Worm (Caenorhabditis elegans) whole organism, young adult: ENCODE results near the gene C14B1.12.
A peak's percentile ranks its signal among the peaks of the same experiment; 100 is the strongest.

ENCODE experiments used
- B0019.2 ChIP-seq: fragments of 200-800 bp; sonication (Bioruptor generic); conservative IDR thresholded peaks from 2 replicates; pipeline ENCODE4 v1.3.6; 2022; ENCODE audit warnings: missing genetic modification reagents, missing genetic modification characterization, missing compliant biosample characterization
- C06A6.2 ChIP-seq: fragments of 200-800 bp; sonication (Bioruptor generic); conservative IDR thresholded peaks from 2 replicates; pipeline ENCODE4 v1.3.6; 2022; ENCODE audit warnings: missing genetic modification characterization, missing compliant biosample characterization
- D2030.7 ChIP-seq: fragments of 200-800 bp; sonication (Bioruptor generic); IDR thresholded peaks from 2 replicates; pipeline ENCODE4 v1.3.6; 2022; ENCODE audit warnings: missing genetic modification reagents, missing genetic modification characterization, missing compliant biosample characterization
- F37B4.10 ChIP-seq: fragments of 200-800 bp; sonication (Bioruptor generic); IDR thresholded peaks from 2 replicates; pipeline ENCODE4 v1.3.6; 2022; ENCODE audit warnings: missing genetic modification characterization, missing compliant biosample characterization
- F39B2.1 ChIP-seq: fragments of 200-800 bp; sonication (Bioruptor generic); IDR thresholded peaks from 2 replicates; pipeline ENCODE4 v1.3.6; 2022; ENCODE audit warnings: missing genetic modification reagents, missing genetic modification characterization, missing compliant biosample characterization
- aptf-2 ChIP-seq: fragments of 200-800 bp; sonication (Bioruptor generic); conservative IDR thresholded peaks from 2 replicates; pipeline ENCODE4 v1.3.6; 2022; ENCODE audit warnings: missing genetic modification reagents, missing genetic modification characterization, missing compliant biosample characterization
- athp-1 ChIP-seq: sonication (generic microtip); optimal IDR thresholded peaks from 2 replicates; lab custom pipeline; 2017; ENCODE audit warnings: mild to moderate bottlenecking, missing genetic modification characterization, missing compliant biosample characterization
- attf-6 ChIP-seq: fragments of 200-800 bp; sonication (Bioruptor generic); IDR thresholded peaks from 2 replicates; pipeline ENCODE4 v1.3.6; 2022; ENCODE audit warnings: missing genetic modification reagents, missing genetic modification characterization, missing compliant biosample characterization
- bed-2 ChIP-seq: fragments of 200-800 bp; sonication (Bioruptor generic); IDR thresholded peaks from 2 replicates; pipeline ENCODE4 v1.3.6; 2022; ENCODE audit warnings: missing genetic modification reagents, missing genetic modification characterization, missing compliant biosample characterization
- cebp-1 ChIP-seq, 2 experiments: fragments of 200-800 bp in 1 of 2; sonication (Bioruptor generic) in 1 of 2; sonication (generic microtip) in 1 of 2; IDR thresholded peaks in 1 of 2; optimal IDR thresholded peaks in 1 of 2; 2 replicates each; pipeline versions ENCODE4 v1.3.6 to Lab custom; 2017 to 2022; ENCODE audit warnings: missing compliant biosample characterization in 2 of 2, missing genetic modification characterization in 2 of 2, mild to moderate bottlenecking in 1 of 2, missing genetic modification reagents in 1 of 2, moderate library complexity in 1 of 2
- ceh-58 ChIP-seq: fragments of 200-800 bp; sonication (Bioruptor generic); IDR thresholded peaks from 2 replicates; pipeline ENCODE4 v1.3.6; 2022; ENCODE audit warnings: missing genetic modification characterization, missing compliant biosample characterization
- ceh-91 ChIP-seq: fragments of 200-800 bp; sonication (Bioruptor generic); IDR thresholded peaks from 2 replicates; pipeline ENCODE4 v1.3.6; 2022; ENCODE audit warnings: missing genetic modification reagents, missing genetic modification characterization, missing compliant biosample characterization
- chd-7 ChIP-seq: sonication (generic microtip); optimal IDR thresholded peaks from 2 replicates; lab custom pipeline; 2016; ENCODE audit warnings: mild to moderate bottlenecking, missing genetic modification characterization, moderate library complexity, missing compliant biosample characterization
- dox-1 ChIP-seq: fragments of 200-800 bp; sonication (Bioruptor generic); IDR thresholded peaks from 2 replicates; pipeline ENCODE4 v1.3.6; 2022; ENCODE audit warnings: missing genetic modification reagents, missing genetic modification characterization, missing compliant biosample characterization
- dpl-1 ChIP-seq: fragments of 150-350 bp; optimal IDR thresholded peaks from 2 replicates; lab custom pipeline; 2014; ENCODE audit warnings: missing biosample characterization, missing genetic modification reagents, missing genetic modification characterization
- efl-1 ChIP-seq: fragments of 150-350 bp; optimal IDR thresholded peaks from 2 replicates; lab custom pipeline; 2014; ENCODE audit warnings: missing biosample characterization, missing genetic modification reagents, missing genetic modification characterization
- egrh-3 ChIP-seq: fragments of 200-800 bp; sonication (Bioruptor generic); IDR thresholded peaks from 2 replicates; pipeline ENCODE4 v1.3.6; 2022; ENCODE audit warnings: missing genetic modification reagents, missing genetic modification characterization, missing compliant biosample characterization
- ekl-4 ChIP-seq: fragments of 200-800 bp; sonication (Bioruptor generic); IDR thresholded peaks from 2 replicates; pipeline ENCODE4 v1.3.6; 2022; ENCODE audit warnings: missing genetic modification reagents, missing genetic modification characterization, missing compliant biosample characterization
- hmg-1.2 ChIP-seq: fragments of 200-800 bp; sonication (Bioruptor generic); IDR thresholded peaks from 2 replicates; pipeline ENCODE4 v1.3.6; 2022; ENCODE audit warnings: missing genetic modification reagents, missing genetic modification characterization, missing compliant biosample characterization
- hrde-1 ChIP-seq: sonication (generic microtip); optimal IDR thresholded peaks from 2 replicates; lab custom pipeline; 2016; ENCODE audit warnings: missing genetic modification characterization, mild to moderate bottlenecking, missing compliant biosample characterization, moderate library complexity, missing genotype, missing genetic modification reagents, borderline replicate concordance
- hsf-1 ChIP-seq: fragments of 200-800 bp; sonication (Bioruptor generic); IDR thresholded peaks from 2 replicates; pipeline ENCODE4 v1.3.6; 2022; ENCODE audit warnings: missing genetic modification reagents, missing genetic modification characterization, missing compliant biosample characterization
- lin-26 ChIP-seq: fragments of 200-800 bp; sonication (Bioruptor generic); IDR thresholded peaks from 2 replicates; pipeline ENCODE4 v1.3.6; 2022; ENCODE audit warnings: missing genetic modification reagents, missing genetic modification characterization, missing compliant biosample characterization
- lin-35 ChIP-seq, 3 experiments: fragments of 150-350 bp in 2 of 3; sonication (generic microtip) in 1 of 3; optimal IDR thresholded peaks; 2 replicates each; lab custom pipeline; 2014 to 2018; ENCODE audit warnings: missing biosample characterization in 3 of 3, missing genetic modification characterization in 3 of 3, missing genetic modification reagents in 3 of 3
- lin-54 ChIP-seq: fragments of 200-800 bp; sonication (Bioruptor generic); optimal IDR thresholded peaks from 2 replicates; lab custom pipeline; 2018; ENCODE audit warnings: mild to moderate bottlenecking, missing genetic modification characterization, missing compliant biosample characterization
- mes-4 ChIP-seq: sonication (generic microtip); optimal IDR thresholded peaks from 2 replicates; lab custom pipeline; 2016; ENCODE audit warnings: missing genotype, missing genetic modification characterization, missing compliant biosample characterization
- nfya-2 ChIP-seq: fragments of 200-800 bp; sonication (Bioruptor generic); IDR thresholded peaks from 2 replicates; pipeline ENCODE4 v1.3.6; 2022; ENCODE audit warnings: missing genetic modification reagents, missing genetic modification characterization, missing compliant biosample characterization
- nhr-27 ChIP-seq: fragments of 200-800 bp; sonication (Bioruptor generic); optimal IDR thresholded peaks from 2 replicates; lab custom pipeline; 2018; ENCODE audit warnings: mild to moderate bottlenecking, missing genetic modification characterization, moderate library complexity, missing compliant biosample characterization
- repo-1 ChIP-seq: sonication (generic microtip); optimal IDR thresholded peaks from 2 replicates; lab custom pipeline; 2017; ENCODE audit warnings: mild to moderate bottlenecking, missing genetic modification characterization, missing compliant biosample characterization
- snpc-3.4 ChIP-seq: sonication (generic microtip); optimal IDR thresholded peaks from 2 replicates; lab custom pipeline; 2017; ENCODE audit warnings: missing genetic modification characterization, mild to moderate bottlenecking, missing compliant biosample characterization, antibody characterized with exemption, moderate library complexity, missing genotype, missing genetic modification reagents
- snpc-4 ChIP-seq, 5 experiments: fragments of 150-350 bp in 1 of 5; sonication (generic microtip) in 4 of 5; optimal IDR thresholded peaks; 2 replicates each; lab custom pipeline; 2014 to 2018; ENCODE audit warnings: missing genetic modification characterization in 5 of 5, missing biosample characterization in 3 of 5, antibody characterized with exemption in 2 of 5, mild to moderate bottlenecking in 2 of 5, missing compliant biosample characterization in 2 of 5, missing genotype in 2 of 5, moderate library complexity in 2 of 5, missing genetic modification reagents in 1 of 5
- sptf-2 ChIP-seq: fragments of 200-800 bp; sonication (Bioruptor generic); optimal IDR thresholded peaks from 2 replicates; lab custom pipeline; 2018; ENCODE audit warnings: mild to moderate bottlenecking, missing genetic modification characterization, missing compliant biosample characterization
- zim-3 ChIP-seq: sonication (generic microtip); optimal IDR thresholded peaks from 2 replicates; lab custom pipeline; 2017; ENCODE audit warnings: mild to moderate bottlenecking, missing genetic modification characterization, moderate library complexity, missing compliant biosample characterization
- ztf-25 ChIP-seq: fragments of 200-800 bp; sonication (Bioruptor generic); IDR thresholded peaks from 2 replicates; pipeline ENCODE4 v1.3.6; 2022; ENCODE audit warnings: missing genetic modification reagents, missing genetic modification characterization, missing compliant biosample characterization
- ztf-28 ChIP-seq: fragments of 200-800 bp; sonication (Bioruptor generic); IDR thresholded peaks from 2 replicates; pipeline ENCODE4 v1.3.6; 2022; ENCODE audit warnings: missing genetic modification reagents, missing genetic modification characterization, missing compliant biosample characterization
- ztf-3 ChIP-seq: fragments of 200-800 bp; sonication (Bioruptor generic); optimal IDR thresholded peaks from 2 replicates; lab custom pipeline; 2018; ENCODE audit warnings: mild to moderate bottlenecking, missing genetic modification characterization, missing compliant biosample characterization

Gene C14B1.12

ce11 chrIII:3701411-3702310 is 23.1 kb downstream of the C14B1.12 start, which contains the start of the genes pdi-1 and C14B1.2 (continued):
- no peak for TF ChIP-seq lin-35 (GFP tag; optimal IDR thresholded peaks at IDR 0.05; lab: Kevin White, UChicago)
- TF ChIP-seq dpl-1: no peak
- peak; percentile 56 for TF ChIP-seq hmg-1.2 (GFP tag; lab: Robert Waterston, UW)
- no peak for TF ChIP-seq mes-4 (tag; lab: Kevin White, UChicago)
- no peak for TF ChIP-seq snpc-4 (GFP tag; optimal IDR thresholded peaks at IDR 0.05; lab: Kevin White, UChicago)
- peak in 2 of 4 experiments; percentile 28 to 35 for TF ChIP-seq snpc-4 (tag; optimal IDR thresholded peaks at IDR 0.05; lab: Kevin White, UChicago)
- TF ChIP-seq lin-54 (GFP tag; lab: Kevin White, UChicago): peak; percentile 55
- no peak for TF ChIP-seq zim-3 (tag; lab: Kevin White, UChicago)
- no peak for TF ChIP-seq ztf-25 (GFP tag; lab: Robert Waterston, UW)
- 0 out of 2 replicates have a peak, but pooled peaks have one; percentile 22 for TF ChIP-seq F37B4.10 (GFP tag; lab: Robert Waterston, UW)
- TF ChIP-seq, all 124 proteins: peak for 30

- TF ChIP-seq ekl-4 (GFP tag; lab: Robert Waterston, UW) (peak; percentile 56; the same call in 1 of the 2 replicates), lin-54 (GFP tag; lab: Kevin White, UChicago) (peak; percentile 32), ztf-28 (GFP tag; lab: Robert Waterston, UW) (no peak), F39B2.1 (GFP tag; lab: Robert Waterston, UW) (0 out of 2 replicates have a peak, but pooled peaks have one; percentile 21), cebp-1 (GFP tag; IDR thresholded peaks at IDR 0.05; lab: Robert Waterston, UW) (no peak), cebp-1 (tag; optimal IDR thresholded peaks at IDR 0.05; lab: Kevin White, UChicago) (peak; percentile 3), ztf-3 (GFP tag; lab: Kevin White, UChicago) (peak; percentile 37), chd-7 (tag; lab: Kevin White, UChicago) (no peak), hrde-1 (tag; lab: Kevin White, UChicago) (peak; percentile 3), dox-1 (GFP tag; lab: Robert Waterston, UW) (no peak), athp-1 (tag; lab: Kevin White, UChicago) (peak; percentile 33), bed-2 (no peak), hsf-1 (GFP tag; lab: Robert Waterston, UW) (0 out of 2 replicates have a peak, but pooled peaks have one; percentile 20)
- TF ChIP-seq, all 124 proteins: peak for 8
Measured at ce11 chrIII:3699275-3699674, 25.5 kb downstream of the C14B1.12 start, which contains the start of gene cyn-9. cyn-9 (minus strand) TSS chrIII:3699640.

ce11 chrIII:3698366-3698765 is 26.4 kb downstream of the C14B1.12 start:
- TF ChIP-seq attf-6 (GFP tag; lab: Robert Waterston, UW) (no peak), repo-1 (tag; lab: Kevin White, UChicago) (no peak), aptf-2 (no peak), snpc-3.4 (tag; lab: Kevin White, UChicago) (no peak), nfya-2 (GFP tag; lab: Robert Waterston, UW) (no peak), egrh-3 (GFP tag; lab: Robert Waterston, UW) (no peak), ceh-58 (GFP tag; lab: Robert Waterston, UW) (no peak), athp-1 (tag; lab: Kevin White, UChicago) (no peak), nhr-27 (no peak), sptf-2 (GFP tag; lab: Kevin White, UChicago) (no peak), D2030.7 (no peak), B0019.2 (GFP tag; lab: Robert Waterston, UW) (no peak), ceh-91 (no peak), lin-26 (GFP tag; lab: Robert Waterston, UW) (no peak), ekl-4 (GFP tag; lab: Robert Waterston, UW) (no peak), C06A6.2 (GFP tag; lab: Robert Waterston, UW) (no peak), efl-1 (GFP tag; lab: Kevin White, UChicago) (no peak)
